Fruit fly (Drosophila melanogaster) whole organism, embryonic: ENCODE results near the gene CG12672.

Experiments
- Awh ChIP-seq: fragments of 200-800 bp; sonication (Bioruptor generic); IDR thresholded peaks from 2 replicates; pipeline ENCODE4, ENCODE4 v1.3.6; 2022; ENCODE audit warnings: missing biosample characterization, missing genetic modification characterization
- CG10147 ChIP-seq: fragments of 200-800 bp; sonication (Bioruptor generic); optimal IDR thresholded peaks from 2 replicates; lab custom pipeline; 2019; ENCODE audit warnings: missing biosample characterization, mild to moderate bottlenecking, missing genetic modification characterization, moderate library complexity
- CG10366 ChIP-seq: fragments of 200-800 bp; sonication (Bioruptor generic); IDR thresholded peaks from 2 replicates; pipeline ENCODE4 v1.3.6; 2022; ENCODE audit warnings: missing biosample characterization, missing genetic modification characterization
- CG10979 ChIP-seq: fragments of 200-800 bp; sonication (Bioruptor generic); optimal IDR thresholded peaks from 2 replicates; lab custom pipeline; 2018; ENCODE audit warnings: missing biosample characterization, mild to moderate bottlenecking, missing genetic modification characterization, moderate library complexity
- CG11696 ChIP-seq: fragments of 200-800 bp; sonication (Bioruptor generic); IDR thresholded peaks from 2 replicates; pipeline ENCODE4 v1.3.6; 2022; ENCODE audit warnings: missing biosample characterization, missing genetic modification characterization
- CG12104 ChIP-seq: fragments of 200-800 bp; sonication (Bioruptor generic); optimal IDR thresholded peaks from 3 replicates; lab custom pipeline; 2016; ENCODE audit warnings: missing biosample characterization, missing genetic modification characterization
- CG12299 ChIP-seq: fragments of 200-800 bp; sonication (Bioruptor generic); optimal IDR thresholded peaks from 2 replicates; lab custom pipeline; 2018; ENCODE audit warnings: missing biosample characterization, mild to moderate bottlenecking, missing genetic modification characterization
- CG15011 ChIP-seq: fragments of 200-800 bp; sonication (Bioruptor generic); optimal IDR thresholded peaks from 3 replicates; lab custom pipeline; 2018; ENCODE audit warnings: missing biosample characterization, mild to moderate bottlenecking, missing genetic modification characterization
- CG15696 ChIP-seq: fragments of 200-800 bp; sonication (Bioruptor generic); optimal IDR thresholded peaks from 2 replicates; lab custom pipeline; 2019; ENCODE audit warnings: missing biosample characterization, mild to moderate bottlenecking, missing genetic modification characterization, moderate library complexity
- CG1647 ChIP-seq: fragments of 200-800 bp; sonication (Bioruptor generic); optimal IDR thresholded peaks from 3 replicates; lab custom pipeline; 2016; ENCODE audit warnings: missing biosample characterization, missing genetic modification characterization
- CG16815 ChIP-seq: fragments of 200-800 bp; sonication (Bioruptor generic); optimal IDR thresholded peaks from 3 replicates; lab custom pipeline; 2017; ENCODE audit warnings: missing biosample characterization, mild to moderate bottlenecking, missing genetic modification characterization
- CG18599 ChIP-seq: fragments of 200-800 bp; sonication (Bioruptor generic); optimal IDR thresholded peaks from 3 replicates; lab custom pipeline; 2017; ENCODE audit warnings: missing biosample characterization, missing genetic modification characterization, mild to moderate bottlenecking, moderate library complexity, missing genetic modification reagents
- CG4424 ChIP-seq: fragments of 200-800 bp; sonication (Bioruptor generic); optimal IDR thresholded peaks from 3 replicates; lab custom pipeline; 2016; ENCODE audit warnings: missing biosample characterization, missing genetic modification characterization
- CG5245 ChIP-seq: fragments of 200-800 bp; sonication (Bioruptor generic); optimal IDR thresholded peaks from 3 replicates; lab custom pipeline; 2016; ENCODE audit warnings: missing biosample characterization, missing genetic modification characterization
- CG6683 ChIP-seq: fragments of 200-800 bp; sonication (Bioruptor generic); optimal IDR thresholded peaks from 2 replicates; lab custom pipeline; 2017; ENCODE audit warnings: missing biosample characterization, mild to moderate bottlenecking, missing genetic modification characterization, missing genetic modification reagents
- CG7357 ChIP-seq: fragments of 200-800 bp; sonication (Bioruptor generic); IDR thresholded peaks from 3 replicates; pipeline ENCODE4 v1.3.6; 2022; ENCODE audit warnings: missing biosample characterization, missing genetic modification characterization
- CG8944 ChIP-seq: fragments of 200-800 bp; sonication (Bioruptor generic); optimal IDR thresholded peaks from 3 replicates; lab custom pipeline; 2016; ENCODE audit warnings: missing biosample characterization, missing genetic modification characterization
- Dip2 ChIP-seq: fragments of 200-800 bp; sonication (Bioruptor generic); IDR thresholded peaks from 2 replicates; pipeline ENCODE4 v1.3.6; 2022; ENCODE audit warnings: missing biosample characterization, missing genetic modification characterization
- Eip74EF ChIP-seq, 2 experiments: fragments of 200-800 bp in 1 of 2; fragments of >200 bp in 1 of 2; sonication (Bioruptor generic) in 1 of 2; optimal IDR thresholded peaks; 2 replicates each; lab custom pipeline; 2017 to 2019; ENCODE audit warnings: missing biosample characterization in 2 of 2, missing genetic modification characterization in 2 of 2, mild to moderate bottlenecking in 1 of 2, moderate library complexity in 1 of 2
- HmgD ChIP-seq: fragments of 200-800 bp; sonication (Bioruptor generic); optimal IDR thresholded peaks from 3 replicates; lab custom pipeline; 2016; ENCODE audit warnings: missing biosample characterization, missing genetic modification characterization
- Hmr ChIP-seq: fragments of 200-800 bp; sonication (Bioruptor generic); optimal IDR thresholded peaks from 3 replicates; lab custom pipeline; 2017; ENCODE audit warnings: mild to moderate bottlenecking, missing biosample characterization, missing genetic modification reagents, missing genetic modification characterization
- Hmx ChIP-seq: fragments of 200-800 bp; sonication (Bioruptor generic); optimal IDR thresholded peaks from 2 replicates; lab custom pipeline; 2016; ENCODE audit warnings: missing biosample characterization, missing genetic modification characterization
- Lhr ChIP-seq: fragments of 200-800 bp; sonication (Bioruptor generic); optimal IDR thresholded peaks from 3 replicates; lab custom pipeline; 2017; ENCODE audit warnings: mild to moderate bottlenecking, missing biosample characterization, missing genetic modification reagents, missing genetic modification characterization
- MESR4 ChIP-seq: fragments of 200-800 bp; sonication (Bioruptor generic); optimal IDR thresholded peaks from 2 replicates; lab custom pipeline; 2018; ENCODE audit warnings: missing biosample characterization, mild to moderate bottlenecking, missing genetic modification characterization, moderate library complexity
- MTF-1 ChIP-seq: fragments of 200-800 bp; sonication (Bioruptor generic); optimal IDR thresholded peaks from 2 replicates; lab custom pipeline; 2018; ENCODE audit warnings: missing biosample characterization, mild to moderate bottlenecking, missing genetic modification characterization, borderline replicate concordance
- Meics ChIP-seq: fragments of 200-800 bp; sonication (Bioruptor generic); optimal IDR thresholded peaks from 2 replicates; lab custom pipeline; 2017; ENCODE audit warnings: missing biosample characterization, mild to moderate bottlenecking, missing genetic modification characterization
- Ptx1 ChIP-seq: fragments of 200-800 bp; sonication (Bioruptor generic); IDR thresholded peaks from 2 replicates; pipeline ENCODE4 v1.3.6; 2022; ENCODE audit warnings: missing biosample characterization, missing genetic modification characterization
- Scr ChIP-seq: fragments of 200-800 bp; sonication (Bioruptor generic); IDR thresholded peaks from 2 replicates; pipeline ENCODE4 v1.3.6; 2022; ENCODE audit warnings: missing biosample characterization, missing genetic modification characterization; ENCODE audit not compliant: partially characterized antibody
- Side ChIP-seq: fragments of 200-800 bp; sonication (Bioruptor generic); optimal IDR thresholded peaks from 2 replicates; lab custom pipeline; 2016; ENCODE audit warnings: missing biosample characterization, missing genetic modification characterization
- abd-A ChIP-seq: fragments of 200-800 bp; sonication (Bioruptor generic); optimal IDR thresholded peaks from 3 replicates; lab custom pipeline; 2019; ENCODE audit warnings: missing biosample characterization, mild to moderate bottlenecking, missing genetic modification characterization, moderate library complexity
- ac ChIP-seq: fragments of 200-800 bp; sonication (Bioruptor generic); optimal IDR thresholded peaks from 3 replicates; lab custom pipeline; 2017; ENCODE audit warnings: missing biosample characterization, mild to moderate bottlenecking, missing genetic modification characterization
- ash1 ChIP-seq: fragments of 200-800 bp; sonication (Bioruptor generic); optimal IDR thresholded peaks from 2 replicates; lab custom pipeline; 2018; ENCODE audit warnings: missing biosample characterization, mild to moderate bottlenecking, missing genetic modification characterization
- cas ChIP-seq: fragments of 200-800 bp; sonication (Bioruptor generic); IDR thresholded peaks from 2 replicates; pipeline ENCODE4 v1.3.6; 2022; ENCODE audit warnings: missing biosample characterization, missing genetic modification characterization
- dmrt99B ChIP-seq: fragments of 200-800 bp; sonication (Bioruptor generic); optimal IDR thresholded peaks from 2 replicates; lab custom pipeline; 2018; ENCODE audit warnings: missing biosample characterization, mild to moderate bottlenecking, missing genetic modification characterization, moderate library complexity
- dpn ChIP-seq, 2 experiments: fragments of 200-800 bp; sonication (Bioruptor generic); optimal IDR thresholded peaks; 3 replicates each; lab custom pipeline; 2016; ENCODE audit warnings: missing biosample characterization in 2 of 2, missing genetic modification characterization in 2 of 2
- gsb-n ChIP-seq: fragments of 200-800 bp; sonication (Bioruptor generic); optimal IDR thresholded peaks from 3 replicates; lab custom pipeline; 2018; ENCODE audit warnings: missing biosample characterization, mild to moderate bottlenecking, missing genetic modification characterization
- gt ChIP-seq: fragments of 200-800 bp; sonication (Bioruptor generic); IDR thresholded peaks from 2 replicates; pipeline ENCODE4 v1.3.6; 2022; ENCODE audit warnings: missing biosample characterization, missing genetic modification characterization
- lov ChIP-seq, 2 experiments: fragments of 200-800 bp in 1 of 2; fragments of >200 bp in 1 of 2; sonication (Bioruptor generic) in 1 of 2; IDR thresholded peaks in 1 of 2; optimal IDR thresholded peaks in 1 of 2; 2 replicates in 1 of 2; 3 replicates in 1 of 2; pipeline versions ENCODE4 v1.3.6 to Lab custom; 2017 to 2022; ENCODE audit warnings: missing biosample characterization in 1 of 2, missing genetic modification characterization in 1 of 2
- ro ChIP-seq: fragments of 200-800 bp; sonication (Bioruptor generic); IDR thresholded peaks from 2 replicates; pipeline ENCODE4 v1.3.6; 2022; ENCODE audit warnings: missing biosample characterization, missing genetic modification characterization
- row ChIP-seq: fragments of 200-800 bp; sonication (Bioruptor generic); IDR thresholded peaks from 3 replicates; pipeline ENCODE4 v1.3.6; 2022; ENCODE audit warnings: missing biosample characterization, missing genetic modification characterization
- sisA ChIP-seq: fragments of 200-800 bp; sonication (Bioruptor generic); IDR thresholded peaks from 2 replicates; pipeline ENCODE4 v1.3.6; 2022; ENCODE audit warnings: missing biosample characterization, missing genetic modification characterization
- so ChIP-seq: fragments of 200-800 bp; sonication (Bioruptor generic); IDR thresholded peaks from 3 replicates; pipeline ENCODE4 v1.3.6; 2022; ENCODE audit warnings: missing biosample characterization, missing genetic modification characterization
- sqz ChIP-seq: fragments of 200-800 bp; sonication (Bioruptor generic); optimal IDR thresholded peaks from 3 replicates; lab custom pipeline; 2018; ENCODE audit warnings: missing biosample characterization, mild to moderate bottlenecking, missing genetic modification characterization
- ssp ChIP-seq: fragments of 200-800 bp; sonication (Bioruptor generic); IDR thresholded peaks from 2 replicates; pipeline ENCODE4 v1.3.6; 2022; ENCODE audit warnings: missing biosample characterization, missing genetic modification characterization
- tin ChIP-seq: fragments of 200-800 bp; sonication (Bioruptor generic); optimal IDR thresholded peaks from 3 replicates; lab custom pipeline; 2016; ENCODE audit warnings: missing biosample characterization, missing genetic modification characterization
- twi ChIP-seq: fragments of 200-800 bp; optimal IDR thresholded peaks from 2 replicates; lab custom pipeline; 2019; ENCODE audit warnings: missing biosample characterization, mild to moderate bottlenecking, missing genetic modification characterization, moderate library complexity
- wdn ChIP-seq: fragments of 200-800 bp; sonication (Bioruptor generic); IDR thresholded peaks from 2 replicates; pipeline ENCODE4 v1.3.6; 2022; ENCODE audit warnings: missing biosample characterization, missing genetic modification characterization
- zfh2 ChIP-seq: fragments of 200-800 bp; sonication (Bioruptor generic); optimal IDR thresholded peaks from 2 replicates; lab custom pipeline; 2016; ENCODE audit warnings: missing biosample characterization, missing genetic modification characterization

Gene CG12672

dm6 chrX:18003772-18004569 is 3.4 kb downstream of the CG12672 start (continued):
- no peak for TF ChIP-seq Lhr (GFP tag; lab: Kevin White, UChicago)
- no peak for TF ChIP-seq ash1 (GFP tag; lab: Kevin White, UChicago)
- TF ChIP-seq MESR4 (GFP tag; lab: Kevin White, UChicago): no peak
- no peak for TF ChIP-seq CG11696
- TF ChIP-seq cas: no peak
- no peak for TF ChIP-seq CG5245
- TF ChIP-seq CG6683: peak; percentile 51
- TF ChIP-seq dpn (GFP tag; optimal IDR thresholded peaks at IDR 0.05; lab: Kevin White, UChicago): no peak
- peak; percentile 13 for TF ChIP-seq CG4424 (GFP tag; lab: Kevin White, UChicago)
- TF ChIP-seq CG7357 (GFP tag; lab: Robert Waterston, UW): no peak
- TF ChIP-seq twi (tag; lab: Kevin White, UChicago): no peak
- TF ChIP-seq lov (optimal IDR thresholded peaks at IDR 0.05; lab: Kevin White, UChicago): no peak
- no peak for TF ChIP-seq lov (GFP tag; IDR thresholded peaks at IDR 0.05; lab: Robert Waterston, UW)
- TF ChIP-seq gt (GFP tag; lab: Robert Waterston, UW): no peak
- TF ChIP-seq CG10979: no peak
- no peak for TF ChIP-seq CG15696
- TF ChIP-seq wdn (GFP tag; lab: Robert Waterston, UW): no peak
- TF ChIP-seq gsb-n (tag; lab: Kevin White, UChicago): no peak
- TF ChIP-seq CG12104 (GFP tag; lab: Kevin White, UChicago): peak; percentile 5
- no peak for TF ChIP-seq abd-A
- TF ChIP-seq zfh2 (GFP tag; lab: Kevin White, UChicago): no peak
- TF ChIP-seq CG16815: no peak
- no peak for TF ChIP-seq Side
- TF ChIP-seq CG18599 (GFP tag; lab: Kevin White, UChicago): peak; percentile 79
- peak; percentile 42 for TF ChIP-seq sisA (GFP tag; lab: Robert Waterston, UW)
- no peak for TF ChIP-seq CG8944 (GFP tag; lab: Kevin White, UChicago)
- TF ChIP-seq so (GFP tag; lab: Robert Waterston, UW): no peak
- TF ChIP-seq ro (GFP tag; lab: Robert Waterston, UW): no peak
- no peak for TF ChIP-seq CG12299
- no peak for TF ChIP-seq Hmx (GFP tag; lab: Kevin White, UChicago)
- TF ChIP-seq Eip74EF (GFP tag; optimal IDR thresholded peaks at IDR 0.05; lab: Kevin White, UChicago): no peak
- TF ChIP-seq row (GFP tag; lab: Robert Waterston, UW): peak; percentile 13; the same call in 1 of the 3 replicates
- TF ChIP-seq CG10366 (GFP tag; lab: Robert Waterston, UW): peak; percentile 37; the same call in 1 of the 2 replicates
- TF ChIP-seq CG1647 (GFP tag; lab: Kevin White, UChicago): no peak
- TF ChIP-seq ssp: no peak
- TF ChIP-seq MTF-1 (GFP tag; lab: Kevin White, UChicago): no peak
- no peak for TF ChIP-seq CG15011 (GFP tag; lab: Kevin White, UChicago)
- no peak for TF ChIP-seq Ptx1
- TF ChIP-seq tin (GFP tag; lab: Kevin White, UChicago): no peak
- peak; percentile 70 for TF ChIP-seq Meics
- no peak for TF ChIP-seq Dip2 (GFP tag; lab: Robert Waterston, UW)
- peak; percentile 11 for TF ChIP-seq Hmr (GFP tag; lab: Kevin White, UChicago)
- no peak for TF ChIP-seq Awh
- no peak for TF ChIP-seq sqz (GFP tag; lab: Kevin White, UChicago)
- TF ChIP-seq Scr (GFP tag; lab: Robert Waterston, UW): no peak
- peak; percentile 68 for TF ChIP-seq CG10147
- TF ChIP-seq ac (GFP tag; lab: Kevin White, UChicago): no peak
- TF ChIP-seq dmrt99B (tag; lab: Kevin White, UChicago): peak; percentile 61
- no peak for TF ChIP-seq HmgD (GFP tag; lab: Kevin White, UChicago)
